Worm (Caenorhabditis elegans): Measurements from ENCODE around the gene dgk-4.

ce11 chrIV:8617047-8617446, 14.1 kb upstream of the dgk-4 start, which contains the start of the genes F42A9.7 and F42A9.3:
- TF ChIP-seq ztf-11 (tag; optimal IDR thresholded peaks at IDR 0.05) (no peak), nhr-11 (tag; optimal IDR thresholded peaks at IDR 0.05) (no peak), lsy-2 (tag; optimal IDR thresholded peaks at IDR 0.05) (no peak), lin-13 (GFP tag; optimal IDR thresholded peaks at IDR 0.05) (no peak), nhr-12 (tag; optimal IDR thresholded peaks at IDR 0.05) (no peak), lin-39 (tag; optimal IDR thresholded peaks at IDR 0.05) (no peak)
